Fruit fly (Drosophila melanogaster) whole organism, embryonic: ENCODE measurements around the gene r2d2.

Source experiments
- Abd-B ChIP-seq: fragments of 200-800 bp; sonication (Bioruptor generic); optimal IDR thresholded peaks from 2 replicates; lab custom pipeline; 2018; ENCODE audit warnings: missing biosample characterization, mild to moderate bottlenecking, missing genetic modification characterization, moderate library complexity
- Awh ChIP-seq: fragments of 200-800 bp; sonication (Bioruptor generic); IDR thresholded peaks from 2 replicates; pipeline ENCODE4, ENCODE4 v1.3.6; 2022; ENCODE audit warnings: missing biosample characterization, missing genetic modification characterization
- CG11456 ChIP-seq: fragments of 200-800 bp; sonication (Bioruptor generic); IDR thresholded peaks from 3 replicates; pipeline ENCODE4 v1.3.6; 2022; ENCODE audit warnings: missing biosample characterization, missing genetic modification characterization
- CG12659 ChIP-seq: fragments of 200-800 bp; sonication (Bioruptor generic); optimal IDR thresholded peaks from 3 replicates; lab custom pipeline; 2017; ENCODE audit warnings: mild to moderate bottlenecking, missing biosample characterization, missing genetic modification reagents, missing genetic modification characterization
- CG12942 ChIP-seq: fragments of 200-800 bp; sonication (Bioruptor generic); optimal IDR thresholded peaks from 3 replicates; lab custom pipeline; 2016; ENCODE audit warnings: missing biosample characterization, missing genetic modification characterization
- CG16813 ChIP-seq: fragments of 200-800 bp; sonication (Bioruptor generic); IDR thresholded peaks from 3 replicates; pipeline ENCODE4 v1.3.6; 2022; ENCODE audit warnings: missing biosample characterization, missing genetic modification characterization; ENCODE audit not compliant: partially characterized antibody
- CG17829 ChIP-seq: fragments of 200-800 bp; optimal IDR thresholded peaks from 2 replicates; lab custom pipeline; 2019; ENCODE audit warnings: missing biosample characterization, mild to moderate bottlenecking, missing genetic modification characterization, moderate library complexity
- CG32532 ChIP-seq: fragments of 200-800 bp; sonication (Bioruptor generic); IDR thresholded peaks from 2 replicates; pipeline ENCODE4 v1.3.6; 2022; ENCODE audit warnings: missing biosample characterization, missing genetic modification characterization
- CG32772 ChIP-seq: fragments of 200-800 bp; sonication (Bioruptor generic); IDR thresholded peaks from 2 replicates; pipeline ENCODE4 v1.3.6; 2022; ENCODE audit warnings: missing biosample characterization, missing genetic modification characterization
- CG34376 ChIP-seq: fragments of 200-800 bp; sonication (Bioruptor generic); optimal IDR thresholded peaks from 2 replicates; lab custom pipeline; 2018; ENCODE audit warnings: missing biosample characterization, mild to moderate bottlenecking, missing genetic modification characterization
- CG4360 ChIP-seq: fragments of 200-800 bp; sonication (Bioruptor generic); IDR thresholded peaks from 2 replicates; pipeline ENCODE4 v1.3.6; 2022; ENCODE audit warnings: missing biosample characterization, missing genetic modification characterization
- CG5245 ChIP-seq: fragments of 200-800 bp; sonication (Bioruptor generic); optimal IDR thresholded peaks from 3 replicates; lab custom pipeline; 2016; ENCODE audit warnings: missing biosample characterization, missing genetic modification characterization
- CG6654 ChIP-seq: fragments of 200-800 bp; sonication (Bioruptor generic); optimal IDR thresholded peaks from 2 replicates; lab custom pipeline; 2017; ENCODE audit warnings: missing biosample characterization, mild to moderate bottlenecking, missing genetic modification characterization
- CG6689 ChIP-seq: fragments of 200-800 bp; sonication (Bioruptor generic); IDR thresholded peaks from 2 replicates; pipeline ENCODE4 v1.3.6; 2022; ENCODE audit warnings: missing biosample characterization, missing genetic modification characterization
- CG6854 ChIP-seq: fragments of 200-800 bp; sonication (Bioruptor generic); optimal IDR thresholded peaks from 3 replicates; lab custom pipeline; 2017; ENCODE audit warnings: missing biosample characterization, mild to moderate bottlenecking, missing genetic modification characterization
- CG8944 ChIP-seq: fragments of 200-800 bp; sonication (Bioruptor generic); optimal IDR thresholded peaks from 3 replicates; lab custom pipeline; 2016; ENCODE audit warnings: missing biosample characterization, missing genetic modification characterization
- CkIIα-i1 ChIP-seq: fragments of 200-800 bp; sonication (Bioruptor generic); IDR thresholded peaks from 2 replicates; pipeline ENCODE4 v1.3.6; 2022; ENCODE audit warnings: missing biosample characterization, missing genetic modification characterization
- D ChIP-seq, 2 experiments: fragments of 200-800 bp in 1 of 2; fragments of >200 bp in 1 of 2; sonication (Bioruptor generic) in 1 of 2; optimal IDR thresholded peaks; 2 replicates in 1 of 2; 3 replicates in 1 of 2; lab custom pipeline; 2017; ENCODE audit warnings: mild to moderate bottlenecking in 1 of 2, missing biosample characterization in 1 of 2, missing genetic modification characterization in 1 of 2, missing genetic modification reagents in 1 of 2
- Gug ChIP-seq: fragments of 200-800 bp; sonication (Bioruptor generic); IDR thresholded peaks from 4 replicates; pipeline ENCODE4 v1.3.6; 2022; ENCODE audit warnings: missing biosample characterization, missing genetic modification characterization
- Hand ChIP-seq: fragments of 200-800 bp; sonication (Bioruptor generic); optimal IDR thresholded peaks from 2 replicates; lab custom pipeline; 2017; ENCODE audit warnings: mild to moderate bottlenecking, missing biosample characterization, missing genetic modification reagents, missing genetic modification characterization
- Hmr ChIP-seq: fragments of 200-800 bp; sonication (Bioruptor generic); optimal IDR thresholded peaks from 3 replicates; lab custom pipeline; 2017; ENCODE audit warnings: mild to moderate bottlenecking, missing biosample characterization, missing genetic modification reagents, missing genetic modification characterization
- Hr3 ChIP-seq: fragments of 200-800 bp; sonication (Bioruptor generic); optimal IDR thresholded peaks from 3 replicates; lab custom pipeline; 2016; ENCODE audit warnings: missing biosample characterization, missing genetic modification characterization
- Hr51 ChIP-seq, 2 experiments: fragments of 200-800 bp; sonication (Bioruptor generic); optimal IDR thresholded peaks; 2 replicates in 1 of 2; 3 replicates in 1 of 2; lab custom pipeline; 2016 to 2018; ENCODE audit warnings: missing biosample characterization in 2 of 2, missing genetic modification characterization in 2 of 2, mild to moderate bottlenecking in 1 of 2, moderate library complexity in 1 of 2
- Lhr ChIP-seq: fragments of 200-800 bp; sonication (Bioruptor generic); optimal IDR thresholded peaks from 3 replicates; lab custom pipeline; 2017; ENCODE audit warnings: mild to moderate bottlenecking, missing biosample characterization, missing genetic modification reagents, missing genetic modification characterization
- Med ChIP-seq: fragments of 200-800 bp; sonication (Bioruptor generic); peaks from one replicate; lab custom pipeline; 2016; ENCODE audit warnings: missing biosample characterization, missing genetic modification characterization, mild to moderate bottlenecking, inconsistent platforms, moderate library complexity
- NC2β ChIP-seq: fragments of 200-800 bp; sonication (Bioruptor generic); optimal IDR thresholded peaks from 2 replicates; lab custom pipeline; 2016; ENCODE audit warnings: missing biosample characterization, missing genetic modification characterization
- NfI ChIP-seq: fragments of 200-800 bp; sonication (Bioruptor generic); optimal IDR thresholded peaks from 3 replicates; lab custom pipeline; 2018; ENCODE audit warnings: missing biosample characterization, mild to moderate bottlenecking, missing genetic modification characterization, moderate library complexity
- Oaz ChIP-seq: fragments of 200-800 bp; sonication (Bioruptor generic); IDR thresholded peaks from 2 replicates; pipeline ENCODE4 v1.3.6; 2022; ENCODE audit warnings: missing biosample characterization, missing genetic modification characterization
- Rfx ChIP-seq: fragments of 200-800 bp; sonication (Bioruptor generic); IDR thresholded peaks from 2 replicates; pipeline ENCODE4 v1.3.6; 2022; ENCODE audit warnings: missing biosample characterization, missing genetic modification characterization
- Sox102F ChIP-seq: fragments of 200-800 bp; sonication (Bioruptor generic); optimal IDR thresholded peaks from 2 replicates; lab custom pipeline; 2018; ENCODE audit warnings: missing biosample characterization, mild to moderate bottlenecking, missing genetic modification characterization, moderate library complexity
- Sry-β ChIP-seq: fragments of 200-800 bp; sonication (Bioruptor generic); optimal IDR thresholded peaks from 2 replicates; lab custom pipeline; 2018; ENCODE audit warnings: missing biosample characterization, mild to moderate bottlenecking, missing genetic modification characterization, moderate library complexity
- Xbp1 ChIP-seq: fragments of 200-800 bp; sonication (Bioruptor generic); optimal IDR thresholded peaks from 3 replicates; lab custom pipeline; 2016; ENCODE audit warnings: missing biosample characterization, mild to moderate bottlenecking, missing genetic modification characterization
- dmrt99B ChIP-seq: fragments of 200-800 bp; sonication (Bioruptor generic); optimal IDR thresholded peaks from 2 replicates; lab custom pipeline; 2018; ENCODE audit warnings: missing biosample characterization, mild to moderate bottlenecking, missing genetic modification characterization, moderate library complexity
- gcm ChIP-seq: fragments of 200-800 bp; sonication (Bioruptor generic); optimal IDR thresholded peaks from 2 replicates; lab custom pipeline; 2019; ENCODE audit warnings: missing biosample characterization, mild to moderate bottlenecking, missing genetic modification characterization, moderate library complexity
- grn ChIP-seq: fragments of 200-800 bp; sonication (Bioruptor generic); optimal IDR thresholded peaks from 3 replicates; lab custom pipeline; 2017; ENCODE audit warnings: missing biosample characterization, missing genetic modification characterization
- ham ChIP-seq: fragments of 200-800 bp; sonication (Bioruptor generic); IDR thresholded peaks from 2 replicates; pipeline ENCODE4 v1.3.6; 2022; ENCODE audit warnings: missing biosample characterization, missing genetic modification characterization
- lab ChIP-seq: fragments of 200-800 bp; sonication (Bioruptor generic); optimal IDR thresholded peaks from 3 replicates; lab custom pipeline; 2017; ENCODE audit warnings: missing biosample characterization, missing genetic modification characterization, mild to moderate bottlenecking, moderate library complexity, missing genetic modification reagents
- luna ChIP-seq: fragments of 200-800 bp; sonication (Bioruptor generic); optimal IDR thresholded peaks from 2 replicates; lab custom pipeline; 2016; ENCODE audit warnings: missing biosample characterization, missing genetic modification characterization
- mld ChIP-seq: fragments of 200-800 bp; sonication (Bioruptor generic); IDR thresholded peaks from 3 replicates; pipeline ENCODE4 v1.3.6; 2022; ENCODE audit warnings: missing biosample characterization, missing genetic modification characterization; ENCODE audit not compliant: partially characterized antibody
- nau ChIP-seq: fragments of 200-800 bp; sonication (Bioruptor generic); optimal IDR thresholded peaks from 3 replicates; lab custom pipeline; 2017; ENCODE audit warnings: missing biosample characterization, mild to moderate bottlenecking, missing genetic modification characterization, missing genetic modification reagents
- pho ChIP-seq: fragments of 200-800 bp; sonication (Bioruptor generic); optimal IDR thresholded peaks from 2 replicates; lab custom pipeline; 2016; ENCODE audit warnings: missing biosample characterization, missing genetic modification characterization
- row ChIP-seq: fragments of 200-800 bp; sonication (Bioruptor generic); IDR thresholded peaks from 3 replicates; pipeline ENCODE4 v1.3.6; 2022; ENCODE audit warnings: missing biosample characterization, missing genetic modification characterization
- sd ChIP-seq: fragments of 200-800 bp; sonication (Bioruptor generic); optimal IDR thresholded peaks from 3 replicates; lab custom pipeline; 2018; ENCODE audit warnings: missing biosample characterization, mild to moderate bottlenecking, missing genetic modification characterization, moderate library complexity
- sima ChIP-seq: fragments of 200-800 bp; sonication (Bioruptor generic); optimal IDR thresholded peaks from 2 replicates; lab custom pipeline; 2016; ENCODE audit warnings: missing biosample characterization, missing genetic modification characterization
- slbo ChIP-seq: fragments of 200-800 bp; sonication (Bioruptor generic); IDR thresholded peaks from 2 replicates; pipeline ENCODE4 v1.3.6; 2022; ENCODE audit warnings: missing biosample characterization, missing genetic modification characterization
- sob ChIP-seq: fragments of 200-800 bp; sonication (Bioruptor generic); IDR thresholded peaks from 2 replicates; pipeline ENCODE4 v1.3.6; 2022; ENCODE audit warnings: missing biosample characterization, missing genetic modification characterization
- tup ChIP-seq: fragments of 200-800 bp; sonication (Bioruptor generic); optimal IDR thresholded peaks from 2 replicates; lab custom pipeline; 2016; ENCODE audit warnings: missing biosample characterization, mild to moderate bottlenecking, missing genetic modification characterization, moderate library complexity
- unpg ChIP-seq: fragments of 200-800 bp; sonication (Bioruptor generic); optimal IDR thresholded peaks from 3 replicates; lab custom pipeline; 2018; ENCODE audit warnings: missing biosample characterization, mild to moderate bottlenecking, missing genetic modification characterization, moderate library complexity
- zf30C ChIP-seq: fragments of 200-800 bp; sonication (Bioruptor generic); optimal IDR thresholded peaks from 3 replicates; lab custom pipeline; 2018; ENCODE audit warnings: missing biosample characterization, mild to moderate bottlenecking, missing genetic modification characterization
- zfh1 ChIP-seq: fragments of 200-800 bp; sonication (Bioruptor generic); IDR thresholded peaks from 3 replicates; pipeline ENCODE4 v1.3.6; 2022; ENCODE audit warnings: missing biosample characterization, missing genetic modification characterization

r2d2 gene

DNA sequence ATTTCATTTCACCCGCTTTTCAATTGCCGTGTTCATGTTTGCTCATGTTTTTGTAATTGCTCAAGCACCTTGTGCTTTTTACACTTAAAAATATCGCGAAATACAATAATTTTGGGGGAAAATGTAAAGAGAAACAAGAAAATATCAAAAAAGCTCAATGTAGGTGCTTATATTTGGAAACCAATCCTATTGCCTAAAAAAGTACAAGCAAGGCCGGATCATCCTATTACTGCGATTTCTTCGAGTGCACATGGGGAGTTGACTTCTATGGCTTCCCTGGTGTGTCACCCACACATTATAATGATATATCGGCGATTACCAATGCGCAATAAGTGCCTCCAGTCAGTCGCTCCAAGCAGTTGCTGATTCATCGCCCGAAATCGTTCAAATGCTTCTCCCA, 41.3 kb downstream of the r2d2 start (continued):
- no peak for TF ChIP-seq pho (GFP tag; lab: Kevin White, UChicago)
- peak in 1 of 2 experiments; percentile 12 for TF ChIP-seq Hr51 (GFP tag; optimal IDR thresholded peaks at IDR 0.05; lab: Kevin White, UChicago)
- peak; percentile 23 for TF ChIP-seq lab (GFP tag; lab: Kevin White, UChicago)
- TF ChIP-seq sd (tag; lab: Kevin White, UChicago): no peak
- TF ChIP-seq unpg: peak; percentile 0
- 0 out of 2 replicates have a peak, but pooled peaks have one; percentile 15 for TF ChIP-seq CG32772 (GFP tag; lab: Robert Waterston, UW)
- peak; percentile 41; the same call in 1 of the 3 replicates for TF ChIP-seq row (GFP tag; lab: Robert Waterston, UW)
- TF ChIP-seq sob: no peak
- peak; percentile 44 for TF ChIP-seq slbo (GFP tag; lab: Robert Waterston, UW)
- TF ChIP-seq CG32532 (GFP tag; lab: Robert Waterston, UW): 0 out of 2 replicates have a peak, but pooled peaks have one; percentile 8
- TF ChIP-seq Sox102F (GFP tag; lab: Kevin White, UChicago): no peak
- TF ChIP-seq CkIIα-i1 (GFP tag; lab: Robert Waterston, UW): no peak
- peak; percentile 34; the same call in 1 of the 2 replicates for TF ChIP-seq Rfx (GFP tag; lab: Robert Waterston, UW)
- TF ChIP-seq Med: peak; percentile 72
- TF ChIP-seq CG4360: no peak
- TF ChIP-seq CG6689 (GFP tag; lab: Robert Waterston, UW): 0 out of 2 replicates have a peak, but pooled peaks have one; percentile 16
- TF ChIP-seq Hmr (GFP tag; lab: Kevin White, UChicago): peak; percentile 11
- no peak for TF ChIP-seq zf30C (GFP tag; lab: Kevin White, UChicago)
- peak; percentile 4 for TF ChIP-seq dmrt99B (tag; lab: Kevin White, UChicago)
- no peak for TF ChIP-seq Hand (GFP tag; lab: Kevin White, UChicago)

DNA sequence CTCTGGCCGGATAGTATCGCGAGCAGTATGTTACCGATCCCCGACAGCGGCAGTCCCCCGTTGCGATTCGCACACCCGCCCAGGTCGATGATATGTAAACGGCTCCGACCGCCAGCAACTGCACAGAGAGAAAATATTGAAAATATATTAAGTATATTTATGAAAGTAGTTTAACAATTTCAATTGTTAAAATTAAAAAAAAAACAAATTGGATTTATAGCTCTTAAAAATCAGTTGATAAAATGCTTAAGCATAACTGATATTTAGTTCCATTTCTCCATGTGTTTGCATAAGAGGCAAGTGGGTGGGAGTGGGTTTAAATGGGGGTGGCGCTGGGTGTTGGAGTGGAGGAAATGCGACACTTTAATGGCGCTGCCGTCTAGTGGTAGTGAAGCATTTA, 49.5 kb downstream of the r2d2 start:
- TF ChIP-seq Gug (GFP tag; lab: Robert Waterston, UW): no peak
- no peak for TF ChIP-seq CG5245 (GFP tag; lab: Kevin White, UChicago)
- no peak for TF ChIP-seq Awh
- TF ChIP-seq NfI (GFP tag; lab: Kevin White, UChicago): no peak
- TF ChIP-seq CG12659 (GFP tag; lab: Kevin White, UChicago): peak; percentile 6
- TF ChIP-seq CG34376 (GFP tag; lab: Kevin White, UChicago): no peak
- TF ChIP-seq Lhr: no peak
- no peak for TF ChIP-seq CG17829
- TF ChIP-seq CG8944 (GFP tag; lab: Kevin White, UChicago): no peak
- no peak for TF ChIP-seq CG6654 (GFP tag; lab: Kevin White, UChicago)
- TF ChIP-seq sima (GFP tag; lab: Kevin White, UChicago): no peak
- no peak for TF ChIP-seq nau
- no peak for TF ChIP-seq Oaz (GFP tag; lab: Robert Waterston, UW)
- no peak for TF ChIP-seq Sry-β (GFP tag; lab: Kevin White, UChicago)
- TF ChIP-seq Hr3 (GFP tag; lab: Kevin White, UChicago): peak; percentile 20
- no peak for TF ChIP-seq NC2β
- no peak for TF ChIP-seq Abd-B (GFP tag; lab: Kevin White, UChicago)
- TF ChIP-seq CG16813 (GFP tag; lab: Robert Waterston, UW): no peak
- no peak for TF ChIP-seq ham (GFP tag; lab: Robert Waterston, UW)
- no peak for TF ChIP-seq grn (GFP tag; lab: Kevin White, UChicago)
- TF ChIP-seq Xbp1 (GFP tag; lab: Kevin White, UChicago): no peak
- TF ChIP-seq CG12942: no peak
- TF ChIP-seq gcm (GFP tag; lab: Kevin White, UChicago): no peak
- no peak for TF ChIP-seq CG11456 (GFP tag; lab: Robert Waterston, UW)
- TF ChIP-seq zfh1 (GFP tag; lab: Robert Waterston, UW): peak; percentile 43; the same call in 1 of the 3 replicates
- no peak for TF ChIP-seq luna (GFP tag; lab: Kevin White, UChicago)
- no peak for TF ChIP-seq tup
- TF ChIP-seq D (optimal IDR thresholded peaks at IDR 0.05; lab: Kevin White, UChicago): no peak
- TF ChIP-seq D (GFP tag; optimal IDR thresholded peaks at IDR 0.05; lab: Kevin White, UChicago): no peak
- no peak for TF ChIP-seq mld (GFP tag; lab: Robert Waterston, UW)
- TF ChIP-seq CG6854 (GFP tag; lab: Kevin White, UChicago): no peak
